Fruit fly (Drosophila melanogaster) whole organism, adult: ENCODE measurements around the gene Argk1.

Experiments
- CG11617 ChIP-seq: fragments of 200-800 bp; sonication (Bioruptor generic); optimal IDR thresholded peaks from 2 replicates; lab custom pipeline; 2017; ENCODE audit warnings: mild to moderate bottlenecking, missing biosample characterization, missing genetic modification reagents, missing genetic modification characterization
- CG12768 ChIP-seq: fragments of 200-800 bp; sonication (Bioruptor generic); optimal IDR thresholded peaks from 2 replicates; lab custom pipeline; 2017; ENCODE audit warnings: missing biosample characterization, missing genetic modification characterization, mild to moderate bottlenecking, moderate library complexity, missing genetic modification reagents
- CG14711 ChIP-seq: fragments of 200-800 bp; sonication (Bioruptor generic); optimal IDR thresholded peaks from 2 replicates; lab custom pipeline; 2018; ENCODE audit warnings: missing biosample characterization, mild to moderate bottlenecking, missing genetic modification characterization, moderate library complexity
- CG1620 ChIP-seq: fragments of 200-800 bp; sonication (Bioruptor generic); optimal IDR thresholded peaks from 2 replicates; lab custom pipeline; 2016; ENCODE audit warnings: missing biosample characterization, missing genetic modification characterization
- CG33017 ChIP-seq: fragments of 200-800 bp; sonication (Bioruptor generic); optimal IDR thresholded peaks from 2 replicates; lab custom pipeline; 2018; ENCODE audit warnings: missing biosample characterization, mild to moderate bottlenecking, missing genetic modification characterization, moderate library complexity
- CG5204 ChIP-seq: fragments of 200-800 bp; sonication (Bioruptor generic); optimal IDR thresholded peaks from 2 replicates; lab custom pipeline; 2016; ENCODE audit warnings: missing biosample characterization, missing genetic modification characterization
- CG7045 ChIP-seq: fragments of 200-800 bp; sonication (Bioruptor generic); optimal IDR thresholded peaks from 2 replicates; lab custom pipeline; 2017; ENCODE audit warnings: missing biosample characterization, mild to moderate bottlenecking, missing genetic modification characterization
- CG7101 ChIP-seq: fragments of 200-800 bp; sonication (Bioruptor generic); optimal IDR thresholded peaks from 2 replicates; lab custom pipeline; 2018; ENCODE audit warnings: missing biosample characterization, mild to moderate bottlenecking, missing genetic modification characterization, moderate library complexity
- Clk ChIP-seq: fragments of 200-800 bp; sonication (Bioruptor generic); optimal IDR thresholded peaks from 2 replicates; lab custom pipeline; 2017; ENCODE audit warnings: missing biosample characterization, missing genetic modification characterization
- Crg-1 ChIP-seq: fragments of 200-800 bp; sonication (Bioruptor generic); optimal IDR thresholded peaks from 2 replicates; lab custom pipeline; 2016; ENCODE audit warnings: missing biosample characterization, missing genetic modification characterization
- Hr96 ChIP-seq: fragments of 200-800 bp; sonication (Bioruptor generic); optimal IDR thresholded peaks from 2 replicates; lab custom pipeline; 2016; ENCODE audit warnings: missing biosample characterization, missing genetic modification characterization
- Mnt ChIP-seq: fragments of 200-800 bp; sonication (Bioruptor generic); optimal IDR thresholded peaks from 2 replicates; lab custom pipeline; 2016; ENCODE audit warnings: missing biosample characterization, mild to moderate bottlenecking, missing genetic modification characterization
- bab1 ChIP-seq: fragments of 200-800 bp; sonication (Bioruptor generic); optimal IDR thresholded peaks from 3 replicates; lab custom pipeline; 2019; ENCODE audit warnings: missing biosample characterization, mild to moderate bottlenecking, missing genetic modification characterization, moderate library complexity
- cic ChIP-seq: fragments of 200-800 bp; sonication (Bioruptor generic); optimal IDR thresholded peaks from 2 replicates; lab custom pipeline; 2017; ENCODE audit warnings: missing biosample characterization, mild to moderate bottlenecking, missing genetic modification characterization, moderate library complexity
- cnc ChIP-seq, 2 experiments: fragments of >200 bp; optimal IDR thresholded peaks; 2 replicates each; lab custom pipeline; 2017
- kay ChIP-seq: fragments of 200-800 bp; sonication (Bioruptor generic); peaks from one replicate; lab custom pipeline; 2016; ENCODE audit warnings: missing biosample characterization, missing genetic modification characterization, borderline replicate concordance
- ovo ChIP-seq: fragments of 200-800 bp; sonication (Bioruptor generic); optimal IDR thresholded peaks from 2 replicates; lab custom pipeline; 2016; ENCODE audit warnings: missing biosample characterization, missing genetic modification characterization
- pad ChIP-seq: fragments of 200-800 bp; sonication (Bioruptor generic); optimal IDR thresholded peaks from 3 replicates; lab custom pipeline; 2017; ENCODE audit warnings: missing biosample characterization, missing genetic modification characterization, mild to moderate bottlenecking, moderate library complexity, missing genetic modification reagents
- tj ChIP-seq: fragments of 200-800 bp; sonication (Bioruptor generic); optimal IDR thresholded peaks from 3 replicates; lab custom pipeline; 2017; ENCODE audit warnings: missing biosample characterization, mild to moderate bottlenecking, missing genetic modification characterization, moderate library complexity
- toe ChIP-seq: fragments of 200-800 bp; sonication (Bioruptor generic); optimal IDR thresholded peaks from 2 replicates; lab custom pipeline; 2016; ENCODE audit warnings: missing biosample characterization, missing genetic modification characterization

Gene Argk1

DNA sequence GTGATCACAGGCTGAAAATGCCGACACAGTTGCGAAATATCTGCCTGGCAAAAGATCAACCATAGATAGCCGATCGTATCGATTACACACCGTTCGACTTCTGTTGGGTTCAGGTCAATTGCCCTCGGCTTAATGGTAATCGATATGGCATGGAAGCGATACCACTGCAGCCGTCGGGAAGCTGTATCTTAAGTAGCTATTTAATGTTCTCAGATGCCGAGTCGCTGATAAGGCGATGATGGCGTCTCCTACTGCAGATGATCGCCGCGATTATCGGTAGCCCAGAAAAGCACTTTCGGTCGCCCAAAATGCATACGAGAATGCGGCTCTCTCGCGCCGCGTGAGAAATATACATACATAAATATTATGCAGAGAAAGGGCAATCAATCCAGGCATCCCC lies 28.2 kb downstream of the Argk1 start:
- TF ChIP-seq Clk (no peak), CG11617 (no peak)

- TF ChIP-seq CG1620 (GFP tag; lab: Kevin White, UChicago) (no peak), Clk (no peak), cnc (optimal IDR thresholded peaks at IDR 0.05; lab: Kevin White, UChicago) (no peak), pad (GFP tag; lab: Kevin White, UChicago) (no peak), tj (no peak), Hr96 (GFP tag; lab: Kevin White, UChicago) (no peak), Crg-1 (GFP tag; lab: Kevin White, UChicago) (no peak), CG7045 (GFP tag; lab: Kevin White, UChicago) (no peak), CG11617 (no peak), CG33017 (tag; lab: Kevin White, UChicago) (no peak), Mnt (no peak), kay (GFP tag; lab: Kevin White, UChicago) (no peak), toe (GFP tag; lab: Kevin White, UChicago) (no peak), CG14711 (tag; lab: Kevin White, UChicago) (no peak), CG12768 (GFP tag; lab: Kevin White, UChicago) (no peak)
Observed at dm6 chr3L:9033999-9034626, 31.7 kb downstream of the Argk1 start.

- TF ChIP-seq toe (GFP tag; lab: Kevin White, UChicago) (no peak), CG7101 (tag; lab: Kevin White, UChicago) (no peak), CG11617 (no peak), bab1 (GFP tag; lab: Kevin White, UChicago) (no peak), ovo (GFP tag; lab: Kevin White, UChicago) (no peak), Crg-1 (GFP tag; lab: Kevin White, UChicago) (no peak), tj (no peak), CG12768 (GFP tag; lab: Kevin White, UChicago) (no peak), cic (GFP tag; lab: Kevin White, UChicago) (no peak), CG14711 (tag; lab: Kevin White, UChicago) (no peak), Clk (no peak), CG1620 (GFP tag; lab: Kevin White, UChicago) (no peak), CG7045 (GFP tag; lab: Kevin White, UChicago) (no peak), pad (GFP tag; lab: Kevin White, UChicago) (no peak), kay (GFP tag; lab: Kevin White, UChicago) (no peak), cnc (optimal IDR thresholded peaks at IDR 0.05; lab: Kevin White, UChicago) (no peak), Mnt (no peak)
Observed at dm6 chr3L:9033537-9033936, 32.3 kb downstream of the Argk1 start.

DNA sequence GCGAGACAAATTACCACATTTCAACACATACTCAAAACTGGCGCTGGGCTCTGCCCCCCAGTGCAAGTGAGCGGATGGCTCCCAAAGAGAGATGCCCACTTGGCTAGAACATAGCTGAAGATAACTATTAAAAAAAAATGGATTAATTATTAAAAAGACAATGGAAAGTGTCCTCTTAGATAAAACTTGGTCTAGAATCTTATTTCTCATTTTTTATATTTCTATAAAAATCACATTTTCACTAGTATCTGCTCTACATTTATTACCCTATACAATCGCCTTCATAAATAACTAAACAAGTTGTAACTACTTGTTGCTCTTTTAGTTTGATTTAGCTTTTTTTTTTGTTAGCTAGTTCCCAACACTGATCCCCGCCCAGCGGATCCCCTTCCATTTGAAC lies 33.0 kb downstream of the Argk1 start:
- TF ChIP-seq kay (GFP tag; lab: Kevin White, UChicago): no peak
- no peak for TF ChIP-seq cic (GFP tag; lab: Kevin White, UChicago)
- no peak for TF ChIP-seq ovo (GFP tag; lab: Kevin White, UChicago)
- no peak for TF ChIP-seq Mnt
- TF ChIP-seq CG33017 (tag; lab: Kevin White, UChicago): no peak
- no peak for TF ChIP-seq Hr96 (GFP tag; lab: Kevin White, UChicago)
- TF ChIP-seq toe (GFP tag; lab: Kevin White, UChicago): no peak
- no peak for TF ChIP-seq Crg-1 (GFP tag; lab: Kevin White, UChicago)
- no peak for TF ChIP-seq pad (GFP tag; lab: Kevin White, UChicago)
- no peak for TF ChIP-seq CG11617
- no peak for TF ChIP-seq Clk
- no peak for TF ChIP-seq CG1620 (GFP tag; lab: Kevin White, UChicago)
- no peak for TF ChIP-seq CG7045 (GFP tag; lab: Kevin White, UChicago)
- TF ChIP-seq CG12768 (GFP tag; lab: Kevin White, UChicago): no peak
- TF ChIP-seq CG5204 (GFP tag; lab: Kevin White, UChicago): no peak
- TF ChIP-seq CG14711 (tag; lab: Kevin White, UChicago): no peak
- no peak for TF ChIP-seq bab1 (GFP tag; lab: Kevin White, UChicago)
- TF ChIP-seq cnc (optimal IDR thresholded peaks at IDR 0.05; lab: Kevin White, UChicago): no peak
- TF ChIP-seq CG7101 (tag; lab: Kevin White, UChicago): no peak

DNA sequence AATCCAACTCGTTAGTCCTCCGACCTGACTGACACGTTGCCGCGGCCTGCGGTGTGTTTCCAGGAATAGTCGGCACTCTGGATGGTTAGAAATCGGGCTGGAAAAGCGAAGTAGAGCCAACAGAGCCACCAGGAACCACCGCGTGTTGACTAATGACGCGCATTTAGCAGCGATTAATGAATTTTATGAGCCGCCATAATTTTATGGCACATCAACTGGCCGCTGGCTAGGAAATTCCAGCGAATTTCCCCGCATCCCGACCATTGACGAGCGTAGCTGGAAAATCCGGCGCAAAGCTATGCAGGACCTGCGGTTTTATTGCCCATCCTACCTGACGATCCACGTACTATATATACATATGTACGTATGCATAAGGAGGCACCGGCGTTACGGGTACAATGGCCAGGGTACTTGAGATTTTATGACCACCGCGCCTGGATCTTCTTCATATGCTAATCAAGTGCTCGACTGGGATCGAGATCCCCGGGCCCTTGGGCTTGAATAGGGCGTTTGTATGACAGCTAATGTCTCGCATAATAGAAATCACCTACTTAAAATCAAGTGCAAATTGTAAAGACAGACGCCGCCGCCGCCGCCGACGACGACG lies 36.5 kb downstream of the Argk1 start:
- no peak for TF ChIP-seq Crg-1 (GFP tag; lab: Kevin White, UChicago)
- TF ChIP-seq bab1 (GFP tag; lab: Kevin White, UChicago): no peak
- TF ChIP-seq Mnt: no peak
- no peak for TF ChIP-seq Clk
- TF ChIP-seq cic (GFP tag; lab: Kevin White, UChicago): no peak
- no peak for TF ChIP-seq CG12768 (GFP tag; lab: Kevin White, UChicago)
- TF ChIP-seq Hr96 (GFP tag; lab: Kevin White, UChicago): no peak
- TF ChIP-seq ovo (GFP tag; lab: Kevin White, UChicago): no peak
- TF ChIP-seq CG7101 (tag; lab: Kevin White, UChicago): no peak
- no peak for TF ChIP-seq tj
- no peak for TF ChIP-seq CG33017 (tag; lab: Kevin White, UChicago)
- no peak for TF ChIP-seq pad (GFP tag; lab: Kevin White, UChicago)
- TF ChIP-seq cnc (optimal IDR thresholded peaks at IDR 0.05; lab: Kevin White, UChicago): no peak

dm6 chr3L:9028057-9028456 lies 37.8 kb downstream of the Argk1 start:
- TF ChIP-seq CG7045 (GFP tag; lab: Kevin White, UChicago) (no peak), tj (no peak), CG33017 (tag; lab: Kevin White, UChicago) (no peak), Clk (no peak), Mnt (no peak)
